Worm (Caenorhabditis elegans) whole organism, L3 larva: ENCODE data around the gene ZK1098.6.

Experiments used
- R02D3.7 ChIP-seq: fragments of 150-350 bp; optimal IDR thresholded peaks from 2 replicates; lab custom pipeline; 2014; ENCODE audit warnings: missing biosample characterization, missing genetic modification characterization
- ZK546.5 ChIP-seq: sonication (generic microtip); optimal IDR thresholded peaks from 2 replicates; lab custom pipeline; 2017; ENCODE audit warnings: missing biosample characterization, missing genetic modification characterization
- aly-2 ChIP-seq: fragments of 150-350 bp; optimal IDR thresholded peaks from 2 replicates; lab custom pipeline; 2014; ENCODE audit warnings: missing biosample characterization, missing genetic modification characterization
- ama-1 ChIP-seq: fragments of 150-350 bp; optimal IDR thresholded peaks from 2 replicates; lab custom pipeline; 2018
- ceh-16 ChIP-seq: sonication (generic microtip); optimal IDR thresholded peaks from 2 replicates; lab custom pipeline; 2017; ENCODE audit warnings: missing biosample characterization, missing genetic modification characterization
- ceh-28 ChIP-seq: fragments of 150-350 bp; optimal IDR thresholded peaks from 2 replicates; lab custom pipeline; 2014; ENCODE audit warnings: missing biosample characterization, missing genetic modification reagents, missing genetic modification characterization
- ceh-82 ChIP-seq: fragments of 150-350 bp; optimal IDR thresholded peaks from 2 replicates; lab custom pipeline; 2014; ENCODE audit warnings: missing biosample characterization, missing genetic modification characterization
- ceh-9 ChIP-seq: sonication (generic microtip); optimal IDR thresholded peaks from 2 replicates; lab custom pipeline; 2018; ENCODE audit warnings: missing biosample characterization, missing genetic modification characterization
- daf-12 ChIP-seq: fragments of 150-350 bp; optimal IDR thresholded peaks from 2 replicates; lab custom pipeline; 2014; ENCODE audit warnings: missing biosample characterization, missing genetic modification reagents, missing genetic modification characterization
- egl-27 ChIP-seq: sonication (generic microtip); optimal IDR thresholded peaks from 4 replicates; lab custom pipeline; 2017; ENCODE audit warnings: missing biosample characterization, missing genetic modification reagents, missing genetic modification characterization
- egl-5 ChIP-seq: fragments of 150-350 bp; optimal IDR thresholded peaks from 2 replicates; lab custom pipeline; 2017; ENCODE audit warnings: missing biosample characterization, missing genetic modification reagents, missing genetic modification characterization, inconsistent platforms
- elt-1 ChIP-seq: fragments of 150-350 bp; optimal IDR thresholded peaks from 2 replicates; lab custom pipeline; 2014; ENCODE audit warnings: missing biosample characterization, missing genetic modification characterization
- elt-2 ChIP-seq: sonication (generic microtip); optimal IDR thresholded peaks from 2 replicates; lab custom pipeline; 2016; ENCODE audit warnings: missing genetic modification reagents, mild to moderate bottlenecking, missing genetic modification characterization, missing compliant biosample characterization
- elt-3 ChIP-seq, 3 experiments: fragments of 150-350 bp in 1 of 3; sonication (generic microtip) in 2 of 3; optimal IDR thresholded peaks; 2 replicates in 2 of 3; 4 replicates in 1 of 3; lab custom pipeline; 2014 to 2017; ENCODE audit warnings: missing biosample characterization in 3 of 3, missing genetic modification characterization in 3 of 3
- eor-1 ChIP-seq, 2 experiments: fragments of 150-350 bp; optimal IDR thresholded peaks; 2 replicates each; lab custom pipeline; 2014 to 2018; ENCODE audit warnings: missing biosample characterization in 2 of 2, missing genetic modification characterization in 2 of 2
- fkh-10 ChIP-seq: sonication (generic microtip); optimal IDR thresholded peaks from 2 replicates; lab custom pipeline; 2017; ENCODE audit warnings: missing biosample characterization, missing genetic modification reagents, missing genetic modification characterization
- fkh-2 ChIP-seq: fragments of 150-350 bp; optimal IDR thresholded peaks from 2 replicates; lab custom pipeline; 2014; ENCODE audit warnings: missing biosample characterization, missing genetic modification reagents, missing genetic modification characterization
- fos-1 ChIP-seq: fragments of 150-350 bp; optimal IDR thresholded peaks from 2 replicates; lab custom pipeline; 2014; ENCODE audit warnings: missing biosample characterization, missing genetic modification characterization
- hmg-11 ChIP-seq: sonication (generic microtip); optimal IDR thresholded peaks from 2 replicates; lab custom pipeline; 2016; ENCODE audit warnings: missing genetic modification characterization, missing compliant biosample characterization
- jun-1 ChIP-seq: fragments of 150-350 bp; optimal IDR thresholded peaks from 2 replicates; lab custom pipeline; 2014; ENCODE audit warnings: missing biosample characterization, missing genetic modification reagents, missing genetic modification characterization
- lin-15B ChIP-seq: fragments of 150-350 bp; optimal IDR thresholded peaks from 2 replicates; lab custom pipeline; 2014; ENCODE audit warnings: missing biosample characterization, missing genetic modification characterization
- lin-39 ChIP-seq: fragments of 150-350 bp; optimal IDR thresholded peaks from 2 replicates; lab custom pipeline; 2018; ENCODE audit warnings: missing biosample characterization, missing genetic modification reagents, missing genetic modification characterization
- lsy-12 ChIP-seq: sonication (generic microtip); optimal IDR thresholded peaks from 2 replicates; lab custom pipeline; 2016; ENCODE audit warnings: mild to moderate bottlenecking, missing genetic modification characterization, missing compliant biosample characterization
- mdl-1 ChIP-seq: fragments of 150-350 bp; optimal IDR thresholded peaks from 2 replicates; lab custom pipeline; 2014; ENCODE audit warnings: missing biosample characterization, missing genetic modification characterization
- mml-1 ChIP-seq: fragments of 150-350 bp; sonication (generic microtip); optimal IDR thresholded peaks from 3 replicates; lab custom pipeline; 2014; ENCODE audit warnings: missing biosample characterization, missing genetic modification characterization
- nfya-1 ChIP-seq: sonication (generic microtip); optimal IDR thresholded peaks from 2 replicates; lab custom pipeline; 2017; ENCODE audit warnings: missing genetic modification characterization, mild to moderate bottlenecking, missing compliant biosample characterization, antibody characterized with exemption, moderate library complexity; ENCODE audit not compliant: insufficient read depth
- nhr-11 ChIP-seq: fragments of 150-350 bp; optimal IDR thresholded peaks from 2 replicates; lab custom pipeline; 2014; ENCODE audit warnings: missing biosample characterization, missing genetic modification characterization
- nhr-12 ChIP-seq: fragments of 150-350 bp; optimal IDR thresholded peaks from 2 replicates; lab custom pipeline; 2014; ENCODE audit warnings: missing biosample characterization, missing genetic modification characterization
- nhr-23 ChIP-seq: fragments of 150-350 bp; optimal IDR thresholded peaks from 2 replicates; lab custom pipeline; 2014; ENCODE audit warnings: missing biosample characterization, missing genetic modification reagents, missing genetic modification characterization
- nhr-237 ChIP-seq: fragments of 150-350 bp; optimal IDR thresholded peaks from 2 replicates; lab custom pipeline; 2014; ENCODE audit warnings: missing biosample characterization, missing genetic modification characterization
- nhr-25 ChIP-seq: sonication (generic microtip); optimal IDR thresholded peaks from 2 replicates; lab custom pipeline; 2017; ENCODE audit warnings: missing biosample characterization, missing genetic modification characterization
- nhr-28 ChIP-seq: fragments of 150-350 bp; optimal IDR thresholded peaks from 2 replicates; lab custom pipeline; 2014; ENCODE audit warnings: missing biosample characterization, missing genetic modification characterization
- nhr-43 ChIP-seq: sonication (generic microtip); optimal IDR thresholded peaks from 2 replicates; lab custom pipeline; 2016; ENCODE audit warnings: mild to moderate bottlenecking, missing genetic modification characterization, missing compliant biosample characterization; ENCODE audit not compliant: poor library complexity, severe bottlenecking
- nhr-67 ChIP-seq: fragments of 150-350 bp; optimal IDR thresholded peaks from 2 replicates; lab custom pipeline; 2014; ENCODE audit warnings: missing biosample characterization, missing genetic modification characterization
- nhr-76 ChIP-seq: fragments of 150-350 bp; sonication (generic microtip); optimal IDR thresholded peaks from 5 replicates; lab custom pipeline; 2014; ENCODE audit warnings: missing biosample characterization, missing genetic modification characterization
- nhr-77 ChIP-seq: fragments of 150-350 bp; optimal IDR thresholded peaks from 2 replicates; lab custom pipeline; 2014; ENCODE audit warnings: missing biosample characterization, missing genetic modification characterization
- pha-4 ChIP-seq: fragments of 150-350 bp; optimal IDR thresholded peaks from 2 replicates; lab custom pipeline; 2014; ENCODE audit warnings: missing biosample characterization, missing genetic modification reagents, missing genetic modification characterization
- pqm-1 ChIP-seq: fragments of 150-350 bp; optimal IDR thresholded peaks from 2 replicates; lab custom pipeline; 2017; ENCODE audit warnings: missing biosample characterization, missing genetic modification characterization, inconsistent platforms
- sea-2 ChIP-seq: fragments of 150-350 bp; sonication (generic microtip); optimal IDR thresholded peaks from 4 replicates; lab custom pipeline; 2014; ENCODE audit warnings: missing biosample characterization, missing genetic modification reagents, missing genetic modification characterization
- skn-1 ChIP-seq: fragments of 150-350 bp; optimal IDR thresholded peaks from 2 replicates; lab custom pipeline; 2014; ENCODE audit warnings: missing biosample characterization, missing genetic modification characterization
- snpc-4 ChIP-seq: fragments of 150-350 bp; optimal IDR thresholded peaks from 2 replicates; lab custom pipeline; 2014; ENCODE audit warnings: missing biosample characterization, missing genetic modification characterization
- tbx-2 ChIP-seq: sonication (generic microtip); optimal IDR thresholded peaks from 2 replicates; lab custom pipeline; 2016; ENCODE audit warnings: mild to moderate bottlenecking, missing genetic modification characterization, missing compliant biosample characterization
- unc-39 ChIP-seq: sonication (generic microtip); optimal IDR thresholded peaks from 4 replicates; lab custom pipeline; 2017; ENCODE audit warnings: missing biosample characterization, missing genetic modification characterization
- unc-62 ChIP-seq: fragments of 150-350 bp; sonication (generic microtip); optimal IDR thresholded peaks from 4 replicates; lab custom pipeline; 2014; ENCODE audit warnings: missing biosample characterization, missing genetic modification reagents, missing genetic modification characterization
- zag-1 ChIP-seq: fragments of 150-350 bp; optimal IDR thresholded peaks from 2 replicates; lab custom pipeline; 2014; ENCODE audit warnings: missing biosample characterization, missing genetic modification characterization
- ztf-11 ChIP-seq: fragments of 150-350 bp; optimal IDR thresholded peaks from 2 replicates; lab custom pipeline; 2014; ENCODE audit warnings: missing biosample characterization, missing genetic modification characterization
- ztf-4 ChIP-seq: fragments of 150-350 bp; optimal IDR thresholded peaks from 2 replicates; lab custom pipeline; 2014; ENCODE audit warnings: missing biosample characterization, missing genetic modification characterization

ZK1098.6 gene

ce11 chrIII:9521410-9522090 lies 5.4 kb upstream of the ZK1098.6 start, which contains the start of the genes clu-1 and prp-40:
Gene clu-1 (minus strand): TSS chrIII:9521460.
Gene prp-40 (plus strand): TSS chrIII:9522075.
- TF ChIP-seq mml-1 (tag; lab: Kevin White, UChicago), result no peak
- TF ChIP-seq jun-1 (tag; lab: Kevin White, UChicago), result peak; percentile 80
- peak; percentile 69 for TF ChIP-seq fkh-10 (GFP tag; lab: Kevin White, UChicago)
- TF ChIP-seq lin-39 (tag; lab: Kevin White, UChicago), result peak; percentile 90
- TF ChIP-seq nhr-237, result no peak
- peak; percentile 77 for TF ChIP-seq R02D3.7
- peak; percentile 57 for TF ChIP-seq ceh-82 (tag; lab: Kevin White, UChicago)
- TF ChIP-seq eor-1 (tag; optimal IDR thresholded peaks at IDR 0.05; lab: Kevin White, UChicago), result no peak
- TF ChIP-seq pqm-1 (tag; lab: Kevin White, UChicago), result peak; percentile 74
- TF ChIP-seq nhr-12 (tag; lab: Kevin White, UChicago), result no peak
- no peak for TF ChIP-seq ztf-11 (tag; lab: Kevin White, UChicago)
- no peak for TF ChIP-seq ZK546.5 (tag; lab: Kevin White, UChicago)
- peak; percentile 90 for TF ChIP-seq snpc-4 (tag; lab: Kevin White, UChicago)
- TF ChIP-seq unc-39 (tag; lab: Kevin White, UChicago), result no peak
- no peak for TF ChIP-seq nhr-67
- TF ChIP-seq tbx-2, result peak; percentile 62
- TF ChIP-seq pha-4, result peak; percentile 93
- TF ChIP-seq daf-12, result no peak
- TF ChIP-seq nhr-76 (tag; lab: Kevin White, UChicago), result no peak
- no peak for TF ChIP-seq sea-2 (GFP tag; lab: Kevin White, UChicago)
- peak; percentile 36 for TF ChIP-seq elt-1 (tag; lab: Kevin White, UChicago)
- TF ChIP-seq egl-5 (tag; lab: Kevin White, UChicago), result peak; percentile 72
- peak; percentile 63 for TF ChIP-seq nhr-11 (tag; lab: Kevin White, UChicago)
- peak; percentile 91 for TF ChIP-seq nfya-1
- TF ChIP-seq ceh-16, result no peak
- TF ChIP-seq lsy-12 (tag; lab: Kevin White, UChicago), result peak; percentile 80
- no peak for TF ChIP-seq ceh-9 (tag; lab: Kevin White, UChicago)
- TF ChIP-seq ztf-4, result peak; percentile 50
- no peak for TF ChIP-seq fos-1 (tag; lab: Kevin White, UChicago)
- TF ChIP-seq nhr-77 (tag; lab: Kevin White, UChicago), result no peak
- no peak for TF ChIP-seq aly-2 (tag; lab: Kevin White, UChicago)
- peak; percentile 98 for TF ChIP-seq lin-15B (tag; lab: Kevin White, UChicago)
- TF ChIP-seq nhr-28 (tag; lab: Kevin White, UChicago), result no peak
- no peak for TF ChIP-seq elt-3 (tag; optimal IDR thresholded peaks at IDR 0.05; lab: Kevin White, UChicago)
- TF ChIP-seq nhr-43 (tag; lab: Kevin White, UChicago), result peak; percentile 75
- TF ChIP-seq hmg-11 (tag; lab: Kevin White, UChicago), result peak; percentile 83
- TF ChIP-seq fkh-2 (tag; lab: Kevin White, UChicago), result no peak
- no peak for TF ChIP-seq unc-62 (GFP tag; lab: Kevin White, UChicago)
- no peak for TF ChIP-seq mdl-1 (tag; lab: Kevin White, UChicago)
- no peak for TF ChIP-seq ama-1
- TF ChIP-seq nhr-25 (tag; lab: Kevin White, UChicago), result peak; percentile 92
- TF ChIP-seq ceh-28 (tag; lab: Kevin White, UChicago), result peak; percentile 76
- peak; percentile 93 for TF ChIP-seq nhr-23 (tag; lab: Kevin White, UChicago)
- peak; percentile 35 for TF ChIP-seq zag-1
- TF ChIP-seq skn-1 (tag; lab: Kevin White, UChicago), result peak; percentile 56
- TF ChIP-seq egl-27 (tag; lab: Kevin White, UChicago), result peak; percentile 71
- TF ChIP-seq elt-2 (tag; lab: Kevin White, UChicago), result peak; percentile 69
